Fruit fly (Drosophila melanogaster) whole organism: ENCODE results near the gene Nt5b.

Experiments
- Dll ChIP-seq: fragments of >200 bp; optimal IDR thresholded peaks from 2 replicates; lab custom pipeline; 2017
- EcR ChIP-seq, 2 experiments: fragments of >200 bp; optimal IDR thresholded peaks; 2 replicates each; lab custom pipeline; 2017; ENCODE audit warnings: missing biosample characterization in 2 of 2, missing genetic modification characterization in 2 of 2, missing genetic modification reagents in 2 of 2
- psq ChIP-seq: fragments of >200 bp; optimal IDR thresholded peaks from 2 replicates; lab custom pipeline; 2017
- usp ChIP-seq: fragments of >200 bp; optimal IDR thresholded peaks from 2 replicates; lab custom pipeline; 2017; ENCODE audit warnings: missing biosample characterization, missing genetic modification characterization, mixed read lengths

- no peak for TF ChIP-seq EcR (GFP tag; optimal IDR thresholded peaks at IDR 0.05; lab: Kevin White, UChicago)
- TF ChIP-seq psq (lab: Kevin White, UChicago), result no peak
- TF ChIP-seq usp (GFP tag; lab: Kevin White, UChicago), result no peak
- no peak for TF ChIP-seq Dll (lab: Kevin White, UChicago)
Observed at dm6 chrX:18422112-18422511, 12.2 kb upstream of the Nt5b start, which contains the start of gene CG42323.
